Worm (Caenorhabditis elegans): ENCODE data around the gene C39B10.5.

Gene C39B10.5

DNA sequence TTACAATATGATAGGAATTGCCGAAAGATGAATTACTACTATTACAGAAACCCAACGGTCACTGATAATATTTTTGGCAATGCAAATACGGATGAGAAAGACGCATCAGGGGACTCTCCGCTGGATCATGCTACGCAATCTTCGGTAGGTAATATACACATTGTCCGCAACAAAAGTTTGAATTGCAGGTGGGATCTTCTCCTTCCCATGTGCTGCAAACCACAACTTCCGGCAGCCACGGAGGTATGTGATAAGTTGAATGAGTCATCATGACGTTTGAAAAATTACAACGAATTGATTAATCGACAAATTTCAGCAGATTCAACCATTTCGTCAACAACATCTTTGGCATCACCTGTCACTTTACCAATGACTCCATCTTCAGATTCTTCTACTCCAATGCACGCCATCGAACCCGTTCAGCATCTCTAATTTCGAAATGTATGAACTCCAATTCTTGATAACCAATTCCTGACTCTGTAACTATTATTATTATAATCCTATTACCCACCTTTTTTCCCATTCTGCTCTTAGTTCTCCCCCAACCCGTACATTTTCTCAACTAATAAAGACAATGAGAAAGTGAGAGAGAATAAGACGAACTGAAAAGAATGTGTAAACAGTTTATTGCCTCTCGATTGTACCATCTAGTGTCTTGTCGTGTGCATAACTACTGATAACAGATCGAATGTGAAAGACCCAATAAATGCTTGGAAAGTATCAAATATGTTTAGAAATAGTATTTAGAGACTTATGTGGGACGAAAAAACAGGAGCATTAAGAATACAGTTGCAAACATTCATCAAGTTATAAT is 30.2 kb downstream of the C39B10.5 start:
- TF ChIP-seq F55B11.4 (tag; optimal IDR thresholded peaks at IDR 0.05; ENCODE audit: borderline replicate concordance, insufficient read depth) (no peak), chd-7 (tag; optimal IDR thresholded peaks at IDR 0.05) (no peak), nhr-80 (tag; optimal IDR thresholded peaks at IDR 0.05) (peak; percentile 90), let-526 (GFP tag; IDR thresholded peaks at IDR 0.05) (no peak), lin-26 (GFP tag; IDR thresholded peaks at IDR 0.05) (no peak)

DNA sequence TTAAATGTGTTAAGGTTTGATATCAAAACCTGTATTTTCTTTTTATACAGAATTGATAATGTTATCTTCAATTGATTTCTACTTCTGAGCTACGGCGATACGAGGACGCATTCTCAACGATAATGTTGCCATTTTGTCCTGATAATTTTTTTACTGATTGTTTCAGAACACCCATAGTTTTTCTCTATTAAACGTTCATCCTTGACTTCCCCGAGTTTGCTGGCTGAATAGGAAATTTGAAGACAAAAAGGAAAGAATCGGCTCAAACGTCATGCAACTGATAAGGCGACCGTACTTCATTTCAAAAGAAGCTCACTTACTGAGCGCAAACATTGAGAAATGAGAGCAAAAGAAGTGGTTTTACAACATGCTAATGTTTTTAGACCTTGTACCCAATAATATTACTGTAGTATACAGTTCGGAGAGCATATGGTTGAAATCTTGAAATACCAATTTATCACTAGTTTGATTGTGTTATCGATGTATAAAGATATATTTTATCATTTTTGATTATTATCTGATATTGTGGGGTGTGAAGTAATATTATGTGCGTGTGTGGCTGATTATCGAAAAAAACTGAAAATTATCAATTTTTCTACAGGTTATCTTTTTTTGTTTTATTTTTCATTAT is 32.1 kb downstream of the C39B10.5 start:
- TF ChIP-seq nhr-80 (tag; optimal IDR thresholded peaks at IDR 0.05) = peak; percentile 78
- TF ChIP-seq bed-1 (GFP tag; IDR thresholded peaks at IDR 0.05) = no peak
- TF ChIP-seq F10E7.11 (tag; optimal IDR thresholded peaks at IDR 0.05) = no peak
- TF ChIP-seq atf-7 (tag; optimal IDR thresholded peaks at IDR 0.05) = peak; percentile 52

DNA sequence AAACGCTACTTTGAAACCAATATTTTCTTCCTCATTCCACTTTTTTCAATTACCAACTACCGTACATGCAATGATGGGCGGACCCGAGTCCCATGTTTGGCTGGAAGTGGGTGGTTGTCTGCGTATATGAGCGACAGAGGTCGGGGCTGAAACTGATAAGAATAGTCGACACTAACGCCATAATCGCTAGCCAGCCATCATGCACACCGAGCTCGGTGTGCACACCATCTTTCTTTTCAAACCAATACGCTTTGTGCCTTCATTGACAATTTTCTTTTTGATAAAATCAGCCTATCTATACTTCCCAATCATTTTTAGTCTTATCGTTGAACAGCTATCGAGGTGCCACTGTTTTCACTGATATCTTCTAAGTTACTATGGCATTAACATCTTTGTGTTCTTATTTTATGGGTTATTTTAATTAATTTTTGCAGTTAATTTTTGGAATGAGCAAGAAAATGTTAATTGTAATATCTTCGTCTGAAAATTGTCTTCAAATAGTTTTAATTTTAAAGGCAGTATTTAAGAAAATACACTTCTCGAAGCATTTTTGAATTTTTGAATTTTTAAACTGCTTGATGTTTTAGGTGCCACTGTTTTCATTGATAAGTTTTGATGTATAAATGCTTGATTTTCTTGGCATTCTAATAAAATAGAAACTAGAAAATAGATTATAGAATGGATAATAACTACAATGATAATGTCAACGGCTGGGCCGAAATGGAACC is 33.6 kb downstream of the C39B10.5 start, which contains the start of gene elt-2:
TSS of gene elt-2 (plus strand) at position 678 of the 728 bp plus-strand sequence.
- TF ChIP-seq nfyb-1 (GFP tag; IDR thresholded peaks at IDR 0.05) (peak; percentile 65), let-607 (tag; optimal IDR thresholded peaks at IDR 0.05) (peak in 1 of 2 experiments; percentile 38), egl-44 (GFP tag; IDR thresholded peaks at IDR 0.05) (0 out of 2 replicates have a peak, but pooled peaks have one; percentile 26), ztf-26 (tag; optimal IDR thresholded peaks at IDR 0.05) (no peak), atf-7 (tag; optimal IDR thresholded peaks at IDR 0.05) (peak; percentile 65), nhr-80 (tag; optimal IDR thresholded peaks at IDR 0.05) (peak; percentile 97), ztf-22 (GFP tag; optimal IDR thresholded peaks at IDR 0.05) (peak; percentile 86), nfya-1 (tag; optimal IDR thresholded peaks at IDR 0.05; ENCODE audit: borderline replicate concordance, insufficient read depth) (no peak), ets-4 (GFP tag; optimal IDR thresholded peaks at IDR 0.05) (peak; percentile 65), F10E7.11 (tag; optimal IDR thresholded peaks at IDR 0.05) (no peak), lir-1 (GFP tag; conservative IDR thresholded peaks at IDR 0.05) (0 out of 2 replicates have a peak, but pooled peaks have one; percentile 17)

DNA sequence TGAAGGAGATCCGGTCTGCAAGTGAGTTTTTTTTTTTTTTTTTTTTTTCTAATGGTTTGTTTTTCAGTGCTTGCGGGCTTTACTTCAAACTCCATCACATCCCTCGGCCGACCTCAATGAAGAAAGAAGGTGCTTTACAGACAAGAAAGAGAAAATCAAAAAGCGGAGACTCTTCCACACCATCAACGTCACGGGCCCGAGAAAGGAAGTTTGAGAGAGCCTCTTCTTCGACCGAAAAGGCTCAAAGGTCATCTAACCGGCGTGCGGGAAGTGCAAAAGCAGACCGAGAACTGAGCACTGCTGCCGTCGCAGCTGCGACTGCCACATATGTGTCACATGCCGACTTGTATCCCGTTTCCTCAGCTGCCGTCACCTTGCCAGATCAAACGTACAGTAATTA is 35.1 kb downstream of the C39B10.5 start:
- TF ChIP-seq K11D2.4 (GFP tag; IDR thresholded peaks at IDR 0.05) (no peak), B0261.1 (tag; optimal IDR thresholded peaks at IDR 0.05) (no peak), aptf-2 (GFP tag; conservative IDR thresholded peaks at IDR 0.05) (no peak), attf-6 (GFP tag; IDR thresholded peaks at IDR 0.05) (no peak), madf-3 (GFP tag; IDR thresholded peaks at IDR 0.05) (no peak), zfh-2 (GFP tag; conservative IDR thresholded peaks at IDR 0.05) (no peak), Y95B8A.8 (GFP tag; IDR thresholded peaks at IDR 0.05) (no peak), ets-4 (GFP tag; optimal IDR thresholded peaks at IDR 0.05) (no peak), dpff-1 (tag; optimal IDR thresholded peaks at IDR 0.05) (no peak), sdz-38 (tag; optimal IDR thresholded peaks at IDR 0.05) (no peak), sptf-2 (GFP tag; optimal IDR thresholded peaks at IDR 0.05) (no peak), nhr-120 (GFP tag; IDR thresholded peaks at IDR 0.05) (no peak), lin-54 (GFP tag; optimal IDR thresholded peaks at IDR 0.05) (no peak)

DNA sequence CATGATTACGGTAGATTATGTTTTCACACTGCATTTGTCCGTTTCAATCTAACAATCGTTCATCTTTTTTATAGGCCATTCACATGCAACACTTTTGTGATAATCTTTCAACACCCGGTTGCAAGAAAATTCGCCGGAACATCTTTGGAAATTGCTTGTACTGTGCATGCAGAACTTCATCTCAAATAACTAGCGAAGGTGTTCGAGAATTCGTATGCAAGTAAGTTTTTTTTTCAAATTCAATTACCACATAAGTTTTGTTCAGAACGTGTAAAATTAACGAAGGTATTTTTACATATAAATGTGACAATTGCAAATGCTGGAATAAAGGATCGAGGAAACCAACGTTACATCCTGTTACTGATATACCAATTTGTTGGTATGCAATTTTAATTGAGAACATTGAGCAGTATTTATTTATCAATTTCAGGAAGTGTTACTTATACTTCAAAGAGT is 38.2 kb downstream of the C39B10.5 start, which contains the start of gene C33D3.3:
TSS of gene C33D3.3 (plus strand) at position 51 of the 456 bp plus-strand sequence.
- no peak for TF ChIP-seq ceh-91 (GFP tag; IDR thresholded peaks at IDR 0.05)
- no peak for TF ChIP-seq die-1 (tag; optimal IDR thresholded peaks at IDR 0.05)
- no peak for TF ChIP-seq nhr-80 (tag; optimal IDR thresholded peaks at IDR 0.05)
- no peak for TF ChIP-seq egrh-3 (GFP tag; IDR thresholded peaks at IDR 0.05)
- no peak for TF ChIP-seq lin-35 (GFP tag; optimal IDR thresholded peaks at IDR 0.05)
- no peak for TF ChIP-seq ceh-58 (GFP tag; IDR thresholded peaks at IDR 0.05)
- TF ChIP-seq pbrm-1 (GFP tag; IDR thresholded peaks at IDR 0.05) = no peak
- TF ChIP-seq hsf-1 (GFP tag; IDR thresholded peaks at IDR 0.05) = no peak
- no peak for TF ChIP-seq dpff-1 (tag; optimal IDR thresholded peaks at IDR 0.05)
- no peak for TF ChIP-seq chd-7 (tag; optimal IDR thresholded peaks at IDR 0.05)
- TF ChIP-seq nhr-120 (GFP tag; IDR thresholded peaks at IDR 0.05) = no peak
- TF ChIP-seq hlh-12 (tag; optimal IDR thresholded peaks at IDR 0.05) = no peak
- no peak for TF ChIP-seq ztf-28 (GFP tag; IDR thresholded peaks at IDR 0.05)
- no peak for TF ChIP-seq F57A8.1 (GFP tag; optimal IDR thresholded peaks at IDR 0.05)
- no peak for TF ChIP-seq lir-1 (GFP tag; conservative IDR thresholded peaks at IDR 0.05)

All from whole organism, young adult.